Fruit fly (Drosophila melanogaster): ENCODE data around the gene p38a.

Gene p38a

DNA sequence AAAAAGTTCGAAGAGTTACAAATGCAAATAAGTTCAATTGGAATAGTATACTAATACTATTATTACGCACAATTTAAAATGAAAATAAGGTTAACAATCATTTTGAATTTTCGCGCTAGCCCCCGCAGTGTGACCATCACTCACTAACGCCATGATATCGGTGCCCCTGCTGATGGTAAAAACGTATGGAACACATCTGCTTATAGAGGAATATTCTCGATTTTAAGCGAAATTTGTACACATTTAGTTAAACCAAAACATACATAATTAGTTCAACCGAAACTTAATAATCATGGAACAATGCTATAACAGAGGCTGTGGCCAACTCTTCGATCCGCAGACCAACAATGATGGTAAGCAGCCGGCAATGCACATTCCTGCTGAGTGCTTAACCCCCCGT is 34.1 kb upstream of the p38a start, which contains the start of gene mora (continued):
- TF ChIP-seq Neu2 (GFP tag; optimal IDR thresholded peaks at IDR 0.05; ENCODE audit: borderline replicate concordance): no peak
- peak; percentile 17 for TF ChIP-seq Ets97D (GFP tag; optimal IDR thresholded peaks at IDR 0.05)
- peak; percentile 13; the same call in 1 of the 2 replicates for TF ChIP-seq amos (GFP tag; IDR thresholded peaks at IDR 0.05; ENCODE audit: partially characterized antibody)
- peak; percentile 16; the same call in 1 of the 2 replicates for TF ChIP-seq unc-4 (GFP tag; IDR thresholded peaks at IDR 0.05; ENCODE audit: partially characterized antibody)
- TF ChIP-seq crp (GFP tag; optimal IDR thresholded peaks at IDR 0.05): peak in 1 of 2 experiments; percentile 69
- no peak for TF ChIP-seq CG15696 (tag; optimal IDR thresholded peaks at IDR 0.05)
- TF ChIP-seq Hr78 (GFP tag; optimal IDR thresholded peaks at IDR 0.05): no peak
- peak; percentile 11 for TF ChIP-seq wek (GFP tag; optimal IDR thresholded peaks at IDR 0.05)
- TF ChIP-seq E2f2 (GFP tag; IDR thresholded peaks at IDR 0.05): peak; percentile 95
- TF ChIP-seq Hand (GFP tag; optimal IDR thresholded peaks at IDR 0.05): no peak
- peak; percentile 50 for TF ChIP-seq CG2116 (GFP tag; optimal IDR thresholded peaks at IDR 0.05)
- TF ChIP-seq CG9437 (GFP tag; optimal IDR thresholded peaks at IDR 0.05): peak; percentile 22
- peak; percentile 6 for TF ChIP-seq CG15514 (GFP tag; optimal IDR thresholded peaks at IDR 0.05)
- no peak for TF ChIP-seq CG9215 (GFP tag; IDR thresholded peaks at IDR 0.05)

DNA sequence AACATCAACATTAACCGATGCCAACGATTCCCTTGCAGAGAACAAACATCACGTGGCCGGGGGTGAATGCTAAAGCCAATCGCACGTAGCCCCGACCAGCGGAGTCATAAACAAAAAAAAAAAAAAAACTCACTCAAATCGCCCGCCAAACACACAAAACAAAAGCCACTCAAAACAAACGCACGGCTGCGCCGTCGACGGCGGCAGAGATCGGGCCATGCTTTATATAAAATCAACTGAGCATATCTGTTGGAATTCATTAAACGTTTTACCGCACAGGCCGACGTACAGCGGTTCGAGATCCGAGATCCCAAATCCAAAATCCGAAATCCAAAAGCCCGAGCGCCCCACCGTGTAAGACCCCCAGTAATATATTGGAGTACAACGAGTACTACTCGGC is 20.3 kb upstream of the p38a start, which contains the start of gene CG13606:
TSS of gene CG13606 (plus strand) at position 250 of the 400 bp plus-strand sequence.
- peak; percentile 52 for TF ChIP-seq sd (tag; optimal IDR thresholded peaks at IDR 0.05)
- no peak for TF ChIP-seq CG31441 (GFP tag; IDR thresholded peaks at IDR 0.05)
- TF ChIP-seq Adf1 (GFP tag; IDR thresholded peaks at IDR 0.05): peak; percentile 72
- TF ChIP-seq disco-r (GFP tag; optimal IDR thresholded peaks at IDR 0.05): no peak
- TF ChIP-seq sqz (GFP tag; optimal IDR thresholded peaks at IDR 0.05): peak; percentile 75
- TF ChIP-seq chinmo (GFP tag; IDR thresholded peaks at IDR 0.05; ENCODE audit: partially characterized antibody): peak; percentile 19; the same call in 1 of the 4 replicates
- 0 out of 3 replicates have a peak, but pooled peaks have one; percentile 43 for TF ChIP-seq zen2 (GFP tag; IDR thresholded peaks at IDR 0.05; ENCODE audit: partially characterized antibody)
- TF ChIP-seq vvl (GFP tag; IDR thresholded peaks at IDR 0.05): 0 out of 2 replicates have a peak, but pooled peaks have one; percentile 15
- TF ChIP-seq CkIIα-i1 (GFP tag; IDR thresholded peaks at IDR 0.05): no peak
- TF ChIP-seq abd-A (tag; optimal IDR thresholded peaks at IDR 0.05): no peak
- TF ChIP-seq sna (GFP tag; IDR thresholded peaks at IDR 0.05; ENCODE audit: partially characterized antibody): 0 out of 2 replicates have a peak, but pooled peaks have one; percentile 22
- peak; percentile 94 for TF ChIP-seq z (GFP tag; IDR thresholded peaks at IDR 0.05)

DNA sequence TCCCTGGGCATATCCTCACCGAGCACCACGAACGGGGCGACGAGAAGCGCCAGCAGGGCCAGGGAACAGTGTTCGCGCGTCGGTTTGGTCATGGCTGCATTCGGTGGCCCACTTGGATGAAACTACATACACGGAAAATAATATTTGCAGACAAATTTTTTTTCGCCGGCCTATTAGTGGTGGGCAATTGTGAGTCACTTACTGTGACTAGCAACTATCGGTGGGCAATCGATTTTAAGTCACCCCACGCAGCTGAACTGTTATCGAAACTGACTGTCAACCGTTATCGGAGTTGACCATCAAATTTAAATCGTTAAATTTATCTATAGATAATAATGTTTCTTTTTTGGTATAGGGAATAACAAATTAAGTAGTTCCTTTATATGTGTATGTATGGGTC is 17.2 kb upstream of the p38a start, which contains the start of gene CG5510:
TSS of gene CG5510 (minus strand) at position 201 of the 400 bp plus-strand sequence.
- no peak for TF ChIP-seq bigmax (GFP tag; optimal IDR thresholded peaks at IDR 0.05)
- TF ChIP-seq CG12391 (tag; optimal IDR thresholded peaks at IDR 0.05): peak; percentile 45
- peak; percentile 38 for TF ChIP-seq Chrac-16 (GFP tag; optimal IDR thresholded peaks at IDR 0.05)
- TF ChIP-seq CG7556 (GFP tag; optimal IDR thresholded peaks at IDR 0.05): no peak
- no peak for TF ChIP-seq bab2 (GFP tag; optimal IDR thresholded peaks at IDR 0.05)
- no peak for TF ChIP-seq CG17568 (GFP tag; optimal IDR thresholded peaks at IDR 0.05)
- TF ChIP-seq E2f2 (GFP tag; IDR thresholded peaks at IDR 0.05): peak; percentile 95
- no peak for TF ChIP-seq gce (GFP tag; IDR thresholded peaks at IDR 0.05)
- TF ChIP-seq sug (tag; optimal IDR thresholded peaks at IDR 0.05): peak; percentile 73
- TF ChIP-seq CG10431 (GFP tag; optimal IDR thresholded peaks at IDR 0.05): no peak
- TF ChIP-seq CG11398 (GFP tag; optimal IDR thresholded peaks at IDR 0.05): no peak
- no peak for TF ChIP-seq ttk (GFP tag; IDR thresholded peaks at IDR 0.05)
- no peak for TF ChIP-seq CG2875 (GFP tag; optimal IDR thresholded peaks at IDR 0.05)
- peak; percentile 62 for TF ChIP-seq Side (GFP tag; optimal IDR thresholded peaks at IDR 0.05)
- TF ChIP-seq tup (GFP tag; optimal IDR thresholded peaks at IDR 0.05): no peak
- TF ChIP-seq Vsx1 (GFP tag; optimal IDR thresholded peaks at IDR 0.05): no peak
- no peak for TF ChIP-seq CG43689 (GFP tag; IDR thresholded peaks at IDR 0.05)
- no peak for TF ChIP-seq CG2199 (GFP tag; IDR thresholded peaks at IDR 0.05)
- TF ChIP-seq vfl (GFP tag; optimal IDR thresholded peaks at IDR 0.05): peak; percentile 52
- no peak for TF ChIP-seq CG2678 (tag; optimal IDR thresholded peaks at IDR 0.05)
- no peak; the same call in 1 of the 2 replicates for TF ChIP-seq Xrp1 (GFP tag; IDR thresholded peaks at IDR 0.05)
- peak; percentile 96 for TF ChIP-seq CG42726 (GFP tag; IDR thresholded peaks at IDR 0.05; ENCODE audit: partially characterized antibody)
- TF ChIP-seq slou (GFP tag; optimal IDR thresholded peaks at IDR 0.05): no peak
